Worm (Caenorhabditis elegans) whole organism, L3 larva: Measurements from ENCODE around the gene F13H10.1.
"Not testable (repeated sequence)": the region's sequence is repeated elsewhere in the genome, so short reads cannot be mapped to it uniquely, and the experiment has no call there.

Experiments
- ceh-82 ChIP-seq: fragments of 150-350 bp; optimal IDR thresholded peaks from 2 replicates; lab custom pipeline; 2014; ENCODE audit warnings: missing biosample characterization, missing genetic modification characterization
- fkh-10 ChIP-seq: sonication (generic microtip); optimal IDR thresholded peaks from 2 replicates; lab custom pipeline; 2017; ENCODE audit warnings: missing biosample characterization, missing genetic modification reagents, missing genetic modification characterization
- mml-1 ChIP-seq: fragments of 150-350 bp; sonication (generic microtip); optimal IDR thresholded peaks from 3 replicates; lab custom pipeline; 2014; ENCODE audit warnings: missing biosample characterization, missing genetic modification characterization
- nhr-11 ChIP-seq: fragments of 150-350 bp; optimal IDR thresholded peaks from 2 replicates; lab custom pipeline; 2014; ENCODE audit warnings: missing biosample characterization, missing genetic modification characterization

- not testable (repeated sequence) for TF ChIP-seq nhr-11 (tag; lab: Kevin White, UChicago); mml-1; ceh-82 (tag; lab: Kevin White, UChicago); fkh-10 (GFP tag; lab: Kevin White, UChicago)
Measured at ce11 chrIV:10987342-10987945, 16.9 kb upstream of the F13H10.1 start, which contains the start of gene Y43E12A.3.
